Worm (Caenorhabditis elegans) whole organism, dauer: Measurements from ENCODE around the gene str-220.

ENCODE experiments used
- unc-62 ChIP-seq: sonication (generic microtip); optimal IDR thresholded peaks from 2 replicates; lab custom pipeline; 2017; ENCODE audit warnings: missing biosample characterization, missing genetic modification reagents, missing genetic modification characterization

The str-220 gene

DNA sequence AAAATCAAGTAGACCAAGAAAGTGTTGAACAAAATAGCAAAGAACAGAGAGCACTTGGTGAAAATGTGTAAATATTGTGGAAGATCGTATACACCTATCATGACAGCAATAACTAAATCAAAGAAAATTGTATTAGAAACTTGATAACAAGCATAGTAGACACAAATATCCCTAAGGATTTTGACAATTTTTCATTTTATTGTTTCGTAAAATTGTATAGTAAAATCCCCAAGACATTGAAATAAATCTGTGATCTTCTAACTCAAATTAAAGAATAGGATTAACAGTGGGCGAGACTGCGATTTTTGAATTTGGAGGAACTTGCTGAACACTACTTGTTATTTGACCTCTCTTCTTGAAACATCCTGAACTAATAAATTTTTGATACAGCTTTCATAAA is at the start of gene str-220:
str-220 (minus strand) TSS at position 101 of the 400 bp plus-strand sequence.
- no peak for TF ChIP-seq unc-62

DNA sequence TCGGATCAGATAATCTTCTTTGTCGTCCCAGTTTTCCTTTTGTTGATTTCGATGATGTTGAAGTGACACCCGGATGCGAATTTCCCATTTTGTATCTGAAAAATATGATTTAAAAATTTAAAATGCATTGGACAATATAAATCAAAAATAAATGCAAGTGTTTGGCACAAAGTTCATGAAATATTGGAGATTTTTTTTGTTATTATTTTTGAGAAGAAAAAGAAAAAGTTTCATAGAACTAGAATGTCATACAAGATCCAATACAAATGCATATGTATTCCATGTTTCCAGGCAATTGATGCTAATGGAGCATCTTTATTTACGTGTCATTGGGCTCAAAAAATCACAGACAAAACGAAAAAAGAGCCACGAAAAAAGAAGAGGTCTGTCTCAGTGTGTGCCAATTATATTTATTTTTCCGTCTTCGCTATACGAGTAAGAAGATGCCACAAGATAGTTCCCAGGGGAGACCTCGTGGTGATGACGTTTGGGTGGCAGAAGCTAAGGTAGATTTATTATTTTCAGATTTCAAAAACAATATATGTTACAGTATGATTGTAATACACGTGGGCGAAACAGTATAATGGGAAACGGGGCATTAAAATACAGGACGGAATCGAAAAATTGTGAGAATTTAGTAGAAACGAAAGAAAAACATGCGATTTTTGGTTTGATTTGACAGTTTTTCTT is 48.4 kb upstream of the str-220 start, which contains the start of the genes glb-23 and R13A1.1:
glb-23 (minus strand) TSS at position 101 of the 690 bp plus-strand sequence.
R13A1.1 (plus strand) TSS at position 640 of the 690 bp plus-strand sequence.
- no peak for TF ChIP-seq unc-62

DNA sequence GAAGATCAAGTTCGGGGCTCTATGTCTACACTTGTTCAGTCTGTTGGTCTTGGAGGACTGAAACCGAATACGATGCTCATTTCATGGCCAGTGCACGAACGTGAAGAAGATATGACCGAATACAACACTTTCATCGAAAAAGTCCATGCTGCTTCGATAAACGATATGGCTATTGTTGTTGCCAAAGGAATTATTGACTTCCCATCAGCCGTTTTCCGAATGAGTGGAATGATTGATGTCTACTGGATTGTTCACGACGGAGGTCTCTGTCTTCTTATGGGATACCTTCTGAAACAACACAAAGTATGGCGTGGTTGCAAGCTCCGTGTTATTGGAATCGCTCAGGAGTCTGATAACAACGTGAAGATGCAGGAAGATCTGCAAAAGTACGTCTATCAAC is 45.1 kb upstream of the str-220 start:
- TF ChIP-seq unc-62 = no peak

DNA sequence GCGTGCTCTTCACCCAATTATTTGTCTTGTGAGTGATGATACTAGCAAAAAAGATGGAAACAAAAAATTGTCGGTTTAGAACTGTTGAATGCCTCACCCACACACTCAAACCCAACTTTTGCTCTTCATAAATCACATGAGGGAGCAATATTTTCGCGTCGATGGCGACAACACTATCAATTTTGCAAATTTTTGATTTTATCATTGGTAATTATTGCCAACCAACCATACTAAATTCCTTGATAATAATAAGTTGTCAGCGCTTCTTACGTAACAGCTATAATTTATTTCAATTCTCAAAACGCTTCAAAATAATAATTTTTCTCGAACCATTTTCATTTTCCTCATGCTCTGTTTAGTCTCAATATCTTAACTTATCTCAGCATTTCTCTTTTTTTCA is 41.6 kb upstream of the str-220 start:
- no peak for TF ChIP-seq unc-62

DNA sequence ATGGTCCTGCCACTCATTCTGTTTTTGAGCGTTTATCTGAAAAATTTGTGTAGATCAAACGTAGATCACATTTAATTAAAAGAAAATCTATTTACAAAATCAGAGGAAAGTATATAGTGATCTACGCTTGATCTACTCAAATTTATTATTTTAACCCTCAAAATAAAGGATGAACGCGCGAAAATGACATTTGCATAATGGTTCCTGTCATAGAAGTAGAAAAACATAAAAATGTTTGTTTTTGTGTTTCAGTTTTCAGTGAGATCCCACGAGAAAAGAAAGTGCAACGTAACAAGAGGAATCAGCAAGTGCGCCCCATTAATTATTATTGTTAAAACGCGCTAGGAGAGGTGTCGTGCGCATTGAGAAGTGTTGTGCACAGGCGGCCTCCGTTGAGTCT is 40.2 kb upstream of the str-220 start:
- no peak for TF ChIP-seq unc-62

DNA sequence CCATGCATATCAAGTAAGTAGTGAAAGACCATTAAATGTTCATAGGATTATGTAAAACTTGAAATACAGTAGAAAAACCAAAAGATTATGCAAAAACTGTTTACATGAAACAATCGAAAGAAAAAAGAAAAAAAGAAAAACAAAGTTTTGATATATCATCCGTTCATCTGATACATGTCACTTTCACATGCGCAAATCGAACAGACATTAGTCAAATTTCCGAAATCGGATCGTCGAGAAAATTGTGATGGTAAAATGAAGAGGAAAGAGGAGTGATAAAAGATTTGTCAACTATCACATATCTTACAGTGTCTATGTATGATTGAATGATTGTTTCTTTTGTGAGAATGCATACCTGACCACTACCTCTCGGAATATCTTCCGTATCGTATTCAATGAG is 37.8 kb upstream of the str-220 start:
- no peak for TF ChIP-seq unc-62

DNA sequence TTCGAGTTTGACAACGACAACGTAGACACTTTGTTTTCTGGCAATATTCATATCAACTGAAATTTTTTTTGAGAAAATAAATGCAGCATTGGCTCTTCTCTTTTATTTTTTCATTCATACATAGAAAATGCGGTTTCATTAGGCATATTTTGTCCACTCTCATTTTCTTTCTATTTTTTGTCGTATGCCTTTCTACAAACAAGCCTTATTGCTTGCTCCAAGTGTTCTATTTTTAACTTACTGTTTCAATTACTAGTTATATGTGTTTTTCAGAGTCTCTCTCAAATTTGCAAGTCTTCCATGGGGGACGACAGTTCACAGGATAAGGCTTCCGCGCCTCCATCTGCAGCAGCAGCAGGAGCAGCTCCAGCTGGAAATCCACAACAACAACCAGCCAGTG is 34.8 kb upstream of the str-220 start, which contains the start of gene kcc-1:
kcc-1 (plus strand) TSS at position 301 of the 400 bp plus-strand sequence.
- TF ChIP-seq unc-62 = no peak

DNA sequence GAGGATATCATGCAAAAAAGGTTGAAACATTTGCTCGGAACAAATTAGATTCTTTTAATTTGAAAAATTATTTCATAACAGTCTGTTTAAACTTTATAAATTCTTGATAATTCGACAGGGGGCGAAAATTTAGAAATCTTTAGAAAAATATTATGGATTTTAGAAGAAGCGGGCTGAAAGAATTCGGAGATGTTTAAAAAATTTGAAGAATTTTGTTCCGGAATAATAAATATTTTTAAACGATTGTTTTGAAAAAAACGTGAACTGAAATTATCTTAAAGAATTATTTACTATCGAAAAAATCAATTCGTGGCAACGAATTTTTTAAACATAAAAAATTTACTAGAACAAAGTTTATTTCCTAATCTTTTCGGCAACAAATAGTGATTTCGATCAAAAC is 32.6 kb upstream of the str-220 start, which contains the start of gene R13A1.3:
R13A1.3 (plus strand) TSS at position 301 of the 400 bp plus-strand sequence.
- no peak for TF ChIP-seq unc-62

DNA sequence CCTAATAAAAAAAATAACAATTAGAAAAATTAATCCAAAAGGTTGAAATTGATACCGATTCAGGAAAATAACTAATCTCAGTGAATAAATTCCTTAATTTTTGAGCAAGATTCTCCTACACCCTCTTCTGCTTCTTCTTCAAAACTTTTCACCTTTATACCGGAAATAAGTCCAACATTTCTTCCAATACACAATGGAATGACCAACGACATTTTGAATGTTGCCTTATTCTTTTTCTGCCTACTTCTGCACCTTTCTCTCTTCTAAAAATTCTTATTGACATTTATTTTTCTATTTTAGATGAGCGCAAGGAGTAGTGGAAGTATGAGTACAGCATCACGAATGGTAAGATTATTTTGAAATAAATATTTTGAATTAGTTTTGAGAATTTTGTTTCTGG is 25.7 kb upstream of the str-220 start, which contains the start of gene unc-8:
unc-8 (plus strand) TSS at position 301 of the 400 bp plus-strand sequence.
- TF ChIP-seq unc-62 = no peak

DNA sequence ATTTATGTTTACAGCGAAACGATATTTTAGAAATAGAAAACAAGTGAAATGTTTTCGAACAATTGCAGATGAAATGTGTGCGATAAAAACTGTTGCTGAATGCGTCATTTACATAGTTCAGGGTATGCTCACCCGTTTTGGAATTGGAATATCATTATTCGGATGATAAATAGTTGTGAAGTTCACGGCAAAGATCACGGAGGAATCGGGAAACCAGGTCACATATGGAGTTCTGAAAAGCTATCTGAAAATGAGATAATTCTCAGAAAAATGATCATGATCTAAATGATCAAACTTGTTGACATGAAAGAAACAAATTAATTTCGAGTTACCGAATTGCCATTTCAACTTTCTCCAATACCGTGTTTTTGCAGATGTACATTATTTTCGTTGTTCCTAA is 24.6 kb upstream of the str-220 start, which contains the start of gene best-16:
best-16 (minus strand) TSS at position 101 of the 400 bp plus-strand sequence.
- no peak for TF ChIP-seq unc-62

DNA sequence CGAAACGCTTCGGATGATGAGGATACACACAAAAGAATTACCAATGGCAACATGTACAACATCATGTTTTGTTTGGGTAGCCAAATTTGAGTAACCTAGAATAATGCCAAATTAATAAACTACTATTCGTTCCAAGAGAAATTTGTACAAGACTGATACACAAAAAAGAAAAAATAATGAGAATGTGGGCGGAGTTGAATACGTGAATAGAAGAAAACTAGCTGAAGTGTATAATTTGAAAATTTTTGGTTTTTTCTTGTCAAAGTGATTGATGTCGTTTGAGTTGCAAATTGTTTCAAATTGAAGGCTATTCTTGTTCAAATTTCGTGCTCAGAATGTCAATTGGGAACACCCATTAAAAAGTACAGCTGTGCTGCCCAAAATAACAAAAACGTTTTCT is 20.6 kb upstream of the str-220 start, which contains the start of gene R13A1.5:
R13A1.5 (minus strand) TSS at position 101 of the 400 bp plus-strand sequence.
- no peak for TF ChIP-seq unc-62

DNA sequence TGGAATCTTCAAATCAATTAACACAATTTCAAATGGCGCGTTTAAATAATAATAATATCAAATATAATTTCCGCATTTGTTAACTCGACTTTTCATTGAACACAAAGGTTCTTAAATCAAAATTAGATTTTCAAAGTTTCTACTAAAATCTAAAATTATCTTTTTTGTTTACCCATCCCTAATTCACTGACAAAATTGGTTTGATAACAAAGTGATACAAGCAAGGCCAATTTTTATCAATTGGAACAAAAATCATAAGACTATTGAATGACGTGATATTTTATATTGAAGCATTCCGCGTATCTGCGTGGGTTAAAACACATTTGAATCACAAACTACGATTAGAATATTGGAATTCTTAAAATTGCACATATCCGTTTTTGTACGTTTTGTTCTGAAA is 19.3 kb upstream of the str-220 start:
- no peak for TF ChIP-seq unc-62

DNA sequence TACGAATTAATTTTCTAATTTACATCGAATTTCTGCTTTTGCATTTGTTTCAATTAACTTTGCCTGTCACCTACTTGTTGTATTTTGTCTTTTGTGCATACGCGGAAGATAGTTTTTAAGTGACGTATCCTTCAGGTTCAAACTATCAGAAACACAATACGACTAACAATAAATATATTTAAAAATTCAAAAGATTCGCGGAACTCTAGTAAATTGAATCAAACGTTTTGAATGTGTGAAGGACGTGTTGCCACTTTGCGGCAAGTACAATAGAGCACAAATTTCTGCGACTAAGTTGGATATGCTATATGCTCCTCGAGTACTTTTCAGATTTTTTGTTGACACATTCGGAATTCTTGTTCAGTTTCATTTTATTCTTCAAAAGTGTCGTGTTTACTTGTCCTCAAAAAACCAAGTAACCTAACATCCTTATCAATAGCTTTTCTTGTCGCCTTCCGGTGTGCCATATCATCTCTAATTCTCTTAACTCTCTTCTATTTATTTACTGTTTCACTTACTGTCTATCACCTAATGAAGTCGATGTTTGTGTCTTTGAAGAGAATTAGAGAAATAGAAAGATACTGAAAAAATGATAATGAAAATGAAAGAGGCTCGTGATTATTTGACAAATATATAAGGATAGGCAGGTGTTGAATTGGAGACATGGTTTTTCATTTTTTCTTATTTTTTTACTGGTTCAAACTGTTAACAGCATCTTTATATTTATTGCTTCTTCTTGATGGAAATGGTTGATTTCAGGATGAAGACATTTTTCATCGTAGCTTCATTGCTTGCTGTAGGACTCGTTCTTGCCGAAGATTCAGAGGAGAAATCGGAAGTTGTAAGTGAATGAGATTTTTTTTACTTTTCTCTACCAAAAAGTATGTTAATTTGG is 17.7 kb upstream of the str-220 start, which contains the start of gene srlf-7:
srlf-7 (plus strand) TSS at position 760 of the 895 bp plus-strand sequence.
- no peak for TF ChIP-seq unc-62

DNA sequence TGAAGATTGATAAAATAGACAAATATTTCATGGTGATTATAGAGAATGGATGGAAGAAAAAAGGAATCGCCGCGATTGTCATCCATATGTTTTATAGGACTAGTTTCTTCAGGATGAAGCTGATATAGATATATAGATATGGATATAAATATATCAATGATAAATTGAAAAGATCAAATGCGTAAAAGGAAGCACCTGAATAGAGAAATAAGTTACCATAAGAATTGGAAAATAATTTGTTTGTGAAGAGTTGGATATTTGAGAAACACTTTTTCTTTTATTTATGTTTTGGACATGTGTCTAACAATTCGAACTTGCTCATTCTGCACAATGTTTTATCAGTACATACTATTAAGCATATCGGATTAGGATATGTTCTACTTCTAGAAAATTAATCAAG is 16.9 kb upstream of the str-220 start, which contains the start of gene C42D4.13:
C42D4.13 (minus strand) TSS at position 101 of the 400 bp plus-strand sequence.
- no peak for TF ChIP-seq unc-62

DNA sequence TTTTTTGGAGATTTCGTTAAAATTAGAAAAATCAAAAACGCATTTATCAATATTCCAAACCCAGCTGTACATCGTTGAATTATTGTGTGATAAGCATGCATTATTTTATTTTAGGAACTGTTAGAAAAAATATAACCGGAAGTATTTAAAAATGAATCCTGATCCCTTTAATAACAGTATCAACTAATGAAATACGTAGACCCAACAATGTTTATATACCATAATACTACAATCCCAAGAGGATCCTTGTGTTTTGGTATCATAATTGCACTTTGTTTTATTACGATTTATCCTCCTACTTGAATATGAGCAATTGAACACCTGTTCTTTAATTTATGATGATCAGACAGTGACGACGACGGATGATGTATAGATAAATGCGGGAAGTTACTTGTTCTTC is 15.6 kb upstream of the str-220 start, which contains the start of gene str-249:
str-249 (minus strand) TSS at position 101 of the 400 bp plus-strand sequence.
- TF ChIP-seq unc-62 = no peak

DNA sequence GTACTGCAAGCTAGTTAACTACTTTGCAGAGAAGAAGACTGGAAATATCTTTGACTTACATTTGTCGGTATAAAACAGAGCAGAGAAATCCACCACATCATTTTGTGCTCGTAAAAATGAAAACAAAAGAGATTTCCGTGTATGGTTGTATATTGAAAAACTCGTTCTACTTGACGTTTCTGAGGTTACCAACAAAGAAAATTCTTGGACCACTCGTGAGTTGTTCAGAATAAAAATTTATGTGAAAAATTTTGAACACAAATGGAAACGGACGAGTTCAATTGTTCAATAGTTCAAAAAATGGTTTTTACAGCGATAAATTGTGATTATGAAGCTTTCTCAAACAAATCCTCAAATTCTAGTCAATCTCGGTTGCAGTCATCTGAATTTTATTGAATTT is 13.5 kb upstream of the str-220 start, which contains the start of gene clec-179:
clec-179 (minus strand) TSS at position 101 of the 400 bp plus-strand sequence.
- TF ChIP-seq unc-62 = no peak

DNA sequence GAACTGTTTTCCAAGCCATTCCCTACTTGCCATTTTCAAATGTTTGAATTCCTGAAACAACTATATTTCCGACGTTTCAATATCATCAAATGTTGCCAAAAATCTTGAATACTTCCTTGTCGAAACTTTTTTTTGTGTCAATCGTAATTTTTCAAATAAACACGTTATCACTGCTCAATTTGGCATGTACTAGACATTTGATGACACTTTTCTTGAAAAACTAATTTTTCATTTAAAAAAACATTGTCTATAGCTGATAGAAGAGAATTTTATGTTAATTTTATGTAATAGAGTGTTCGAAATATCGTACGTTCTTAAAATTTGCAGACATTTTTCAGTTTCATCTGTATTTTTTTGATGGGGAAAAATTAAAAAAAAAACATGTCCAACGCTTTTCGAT is 11.7 kb upstream of the str-220 start:
- TF ChIP-seq unc-62 = no peak
